Worm (Caenorhabditis elegans) whole organism, L2 larva: Measurements from ENCODE around the gene dgtr-1.

Experiments used
- F13H6.1 ChIP-seq: sonication (generic microtip); optimal IDR thresholded peaks from 2 replicates; lab custom pipeline; 2016; ENCODE audit warnings: missing genetic modification characterization, missing compliant biosample characterization
- R02D3.7 ChIP-seq: fragments of 150-350 bp; optimal IDR thresholded peaks from 2 replicates; lab custom pipeline; 2014; ENCODE audit warnings: missing biosample characterization, missing genetic modification characterization
- Y55F3AM.14 ChIP-seq: fragments of 200-800 bp; sonication (Bioruptor generic); optimal IDR thresholded peaks from 2 replicates; lab custom pipeline; 2018; ENCODE audit warnings: mild to moderate bottlenecking, missing genetic modification characterization, missing compliant biosample characterization
- aly-2 ChIP-seq: fragments of 150-350 bp; optimal IDR thresholded peaks from 2 replicates; lab custom pipeline; 2014; ENCODE audit warnings: missing biosample characterization, missing genetic modification characterization
- ama-1 ChIP-seq: fragments of 150-350 bp; optimal IDR thresholded peaks from 2 replicates; lab custom pipeline; 2018; ENCODE audit warnings: inconsistent platforms
- ceh-16 ChIP-seq: fragments of 150-350 bp; optimal IDR thresholded peaks from 2 replicates; lab custom pipeline; 2014; ENCODE audit warnings: missing biosample characterization, missing genetic modification characterization
- ceh-82 ChIP-seq: fragments of 150-350 bp; optimal IDR thresholded peaks from 2 replicates; lab custom pipeline; 2014; ENCODE audit warnings: missing biosample characterization, missing genetic modification characterization
- crh-2 ChIP-seq: sonication (generic microtip); optimal IDR thresholded peaks from 2 replicates; lab custom pipeline; 2017; ENCODE audit warnings: missing biosample characterization, missing genetic modification characterization
- dmd-4 ChIP-seq: sonication (generic microtip); optimal IDR thresholded peaks from 2 replicates; lab custom pipeline; 2017; ENCODE audit warnings: missing biosample characterization, missing genetic modification characterization
- elt-1 ChIP-seq: fragments of 150-350 bp; optimal IDR thresholded peaks from 2 replicates; lab custom pipeline; 2014; ENCODE audit warnings: missing biosample characterization, missing genetic modification characterization
- elt-3 ChIP-seq: sonication (generic microtip); optimal IDR thresholded peaks from 2 replicates; lab custom pipeline; 2017; ENCODE audit warnings: missing biosample characterization, missing genetic modification characterization
- fos-1 ChIP-seq: fragments of 150-350 bp; optimal IDR thresholded peaks from 2 replicates; lab custom pipeline; 2014; ENCODE audit warnings: missing biosample characterization, missing genetic modification characterization
- gmeb-1 ChIP-seq: fragments of 150-350 bp; optimal IDR thresholded peaks from 2 replicates; lab custom pipeline; 2014; ENCODE audit warnings: missing biosample characterization, missing genetic modification characterization
- lin-11 ChIP-seq: fragments of 150-350 bp; sonication (generic microtip); optimal IDR thresholded peaks from 2 replicates; lab custom pipeline; 2014; ENCODE audit warnings: missing biosample characterization, missing genetic modification characterization, inconsistent platforms, mixed read lengths
- mab-5 ChIP-seq: fragments of 150-350 bp; optimal IDR thresholded peaks from 2 replicates; lab custom pipeline; 2014; ENCODE audit warnings: missing biosample characterization, missing genetic modification characterization
- mdl-1 ChIP-seq, 2 experiments: fragments of 150-350 bp in 1 of 2; sonication (generic microtip) in 1 of 2; optimal IDR thresholded peaks; 2 replicates each; lab custom pipeline; 2017; ENCODE audit warnings: missing biosample characterization in 2 of 2, missing genetic modification characterization in 2 of 2
- nhr-10 ChIP-seq: sonication (generic microtip); optimal IDR thresholded peaks from 2 replicates; lab custom pipeline; 2017; ENCODE audit warnings: missing biosample characterization, missing genetic modification characterization
- nhr-11 ChIP-seq: fragments of 150-350 bp; optimal IDR thresholded peaks from 2 replicates; lab custom pipeline; 2014; ENCODE audit warnings: missing biosample characterization, missing genetic modification characterization
- nhr-129 ChIP-seq: fragments of 150-350 bp; optimal IDR thresholded peaks from 2 replicates; lab custom pipeline; 2014; ENCODE audit warnings: missing biosample characterization, missing genetic modification characterization
- nhr-21 ChIP-seq: fragments of 150-350 bp; optimal IDR thresholded peaks from 2 replicates; lab custom pipeline; 2014; ENCODE audit warnings: missing biosample characterization, missing genetic modification characterization
- nhr-237 ChIP-seq: fragments of 150-350 bp; optimal IDR thresholded peaks from 2 replicates; lab custom pipeline; 2014; ENCODE audit warnings: missing biosample characterization, missing genetic modification characterization
- nhr-25 ChIP-seq: fragments of 150-350 bp; sonication (generic microtip); optimal IDR thresholded peaks from 3 replicates; lab custom pipeline; 2014; ENCODE audit warnings: missing biosample characterization, missing genetic modification characterization
- nhr-6 ChIP-seq: fragments of 150-350 bp; optimal IDR thresholded peaks from 2 replicates; lab custom pipeline; 2014; ENCODE audit warnings: missing biosample characterization, missing genetic modification characterization
- peb-1 ChIP-seq: fragments of 150-350 bp; optimal IDR thresholded peaks from 2 replicates; lab custom pipeline; 2014; ENCODE audit warnings: missing biosample characterization, missing genetic modification characterization
- sem-4 ChIP-seq: fragments of 150-350 bp; optimal IDR thresholded peaks from 2 replicates; lab custom pipeline; 2014; ENCODE audit warnings: missing biosample characterization, missing genetic modification reagents, missing genetic modification characterization
- skn-1 ChIP-seq: sonication (generic microtip); optimal IDR thresholded peaks from 2 replicates; lab custom pipeline; 2017; ENCODE audit warnings: missing biosample characterization, missing genetic modification characterization
- sma-3 ChIP-seq: sonication (generic microtip); optimal IDR thresholded peaks from 2 replicates; lab custom pipeline; 2016; ENCODE audit warnings: missing genetic modification reagents, missing genetic modification characterization, missing compliant biosample characterization
- sma-9 ChIP-seq, 2 experiments: fragments of 150-350 bp in 1 of 2; sonication (generic microtip) in 1 of 2; optimal IDR thresholded peaks; 2 replicates each; lab custom pipeline; 2014 to 2016; ENCODE audit warnings: missing genetic modification characterization in 2 of 2, mild to moderate bottlenecking in 1 of 2, missing biosample characterization in 1 of 2, missing compliant biosample characterization in 1 of 2, missing genetic modification reagents in 1 of 2, moderate library complexity in 1 of 2
- snpc-4 ChIP-seq: fragments of 150-350 bp; optimal IDR thresholded peaks from 2 replicates; lab custom pipeline; 2014; ENCODE audit warnings: missing biosample characterization, missing genetic modification characterization
- unc-55 ChIP-seq: fragments of 150-350 bp; sonication (generic microtip); optimal IDR thresholded peaks from 3 replicates; lab custom pipeline; 2014; ENCODE audit warnings: missing biosample characterization, missing genetic modification reagents, missing genetic modification characterization
- unc-62 ChIP-seq: fragments of 150-350 bp; optimal IDR thresholded peaks from 2 replicates; lab custom pipeline; 2014; ENCODE audit warnings: missing biosample characterization, missing genetic modification reagents, missing genetic modification characterization
- zag-1 ChIP-seq: fragments of 150-350 bp; optimal IDR thresholded peaks from 2 replicates; lab custom pipeline; 2014; ENCODE audit warnings: missing biosample characterization, missing genetic modification characterization
- ztf-11 ChIP-seq: sonication (generic microtip); optimal IDR thresholded peaks from 2 replicates; lab custom pipeline; 2017; ENCODE audit warnings: missing biosample characterization, missing genetic modification characterization

Gene dgtr-1

DNA sequence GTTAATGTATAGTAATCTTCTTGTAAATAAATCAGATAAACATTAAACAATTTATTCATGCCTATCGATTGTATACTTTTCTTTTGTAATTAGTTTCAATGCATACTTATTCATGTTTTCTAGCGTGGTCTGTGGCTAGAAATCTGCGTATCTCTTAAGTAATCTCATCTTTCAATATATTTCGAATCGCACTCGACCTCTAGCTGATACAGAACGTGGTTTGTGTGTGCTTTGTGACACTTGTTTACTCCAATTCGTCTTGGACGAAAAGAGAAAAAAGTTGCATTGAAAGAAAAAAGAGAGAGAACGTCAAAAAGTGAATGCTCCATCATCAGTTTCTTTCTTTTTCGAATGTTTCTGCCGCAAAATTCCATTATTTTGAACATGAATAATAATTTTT is 1.5 kb downstream of the dgtr-1 start:
- TF ChIP-seq nhr-129 (tag; lab: Kevin White, UChicago) (peak; percentile 2), elt-1 (tag; lab: Kevin White, UChicago) (no peak), Y55F3AM.14 (GFP tag; lab: Kevin White, UChicago) (no peak)

ce11 chrV:6498903-6499302 is 2.0 kb downstream of the dgtr-1 start, which contains the start of gene W01A11.1:
TSS of gene W01A11.1 (plus strand) at chrV:6499224.
- TF ChIP-seq nhr-10 (tag; lab: Kevin White, UChicago): no peak

DNA sequence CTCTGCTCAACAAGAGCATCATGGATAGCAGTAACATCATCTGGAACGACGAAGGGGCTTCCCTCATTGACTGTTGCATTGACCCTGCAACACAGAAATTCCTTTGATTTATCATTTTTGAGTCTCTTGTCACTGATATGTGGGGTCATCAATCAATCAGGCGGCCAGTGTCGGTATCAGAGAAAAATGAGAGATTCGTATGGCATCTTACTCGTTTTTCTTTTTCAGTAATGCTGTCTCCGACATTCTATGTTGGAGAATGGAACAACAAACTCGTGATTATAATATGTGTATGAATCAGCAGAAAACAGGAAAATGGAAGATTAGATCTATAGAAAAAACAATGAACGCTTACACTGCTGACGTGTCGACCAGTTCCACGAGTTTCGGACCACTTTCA is 6.2 kb downstream of the dgtr-1 start:
- peak; percentile 56 for TF ChIP-seq nhr-25 (tag; lab: Kevin White, UChicago)
- no peak for TF ChIP-seq sma-3 (GFP tag; lab: Kevin White, UChicago)
- TF ChIP-seq fos-1 (tag; lab: Kevin White, UChicago): peak; percentile 6
- TF ChIP-seq gmeb-1 (tag; lab: Kevin White, UChicago): peak; percentile 9
- TF ChIP-seq sma-9 (GFP tag; optimal IDR thresholded peaks at IDR 0.05; lab: Kevin White, UChicago): peak; percentile 42
- TF ChIP-seq sma-9 (tag; optimal IDR thresholded peaks at IDR 0.05; lab: Kevin White, UChicago): no peak
- TF ChIP-seq crh-2 (tag; lab: Kevin White, UChicago): peak; percentile 12
- TF ChIP-seq nhr-11: no peak
- peak; percentile 43 for TF ChIP-seq nhr-129 (tag; lab: Kevin White, UChicago)
- peak; percentile 35 for TF ChIP-seq mab-5 (tag; lab: Kevin White, UChicago)
- no peak for TF ChIP-seq ztf-11 (tag; lab: Kevin White, UChicago)

DNA sequence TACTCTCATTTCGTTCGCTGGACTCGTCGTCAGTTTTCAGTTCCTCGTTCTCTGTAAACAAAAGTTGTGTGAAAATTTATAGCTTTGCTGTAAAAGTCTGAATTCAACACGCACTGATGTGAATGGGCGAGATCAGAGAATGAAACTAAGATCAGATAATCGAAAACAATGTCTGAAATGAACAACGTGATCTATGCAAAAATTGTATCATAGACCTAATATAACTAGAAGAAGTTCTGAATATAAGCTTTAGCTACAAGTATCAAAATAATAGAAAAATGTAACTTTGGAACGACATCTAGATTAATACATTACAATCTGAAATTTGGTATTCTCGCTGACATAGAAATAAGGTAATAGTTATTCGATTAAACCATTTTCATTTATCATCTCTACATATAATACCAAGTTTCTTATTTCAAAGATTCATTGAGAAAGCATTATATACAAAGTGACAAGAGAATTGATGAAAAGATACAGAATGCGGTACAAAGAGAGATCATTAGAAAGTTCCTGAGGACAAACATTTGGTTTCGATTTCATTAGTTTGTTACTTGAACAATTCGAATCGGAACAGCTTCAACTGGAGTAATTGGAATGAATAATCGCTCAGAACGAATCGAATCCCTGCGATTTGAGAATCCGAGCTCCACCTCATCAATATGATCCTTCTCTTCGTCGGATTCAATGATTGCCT is 7.4 kb downstream of the dgtr-1 start, which contains the start of gene moc-2:
moc-2 (minus strand) TSS at position 51 of the 697 bp plus-strand sequence.
- TF ChIP-seq crh-2 (tag; lab: Kevin White, UChicago) (no peak), elt-3 (tag; lab: Kevin White, UChicago) (no peak), ceh-16 (tag; lab: Kevin White, UChicago) (no peak)

DNA sequence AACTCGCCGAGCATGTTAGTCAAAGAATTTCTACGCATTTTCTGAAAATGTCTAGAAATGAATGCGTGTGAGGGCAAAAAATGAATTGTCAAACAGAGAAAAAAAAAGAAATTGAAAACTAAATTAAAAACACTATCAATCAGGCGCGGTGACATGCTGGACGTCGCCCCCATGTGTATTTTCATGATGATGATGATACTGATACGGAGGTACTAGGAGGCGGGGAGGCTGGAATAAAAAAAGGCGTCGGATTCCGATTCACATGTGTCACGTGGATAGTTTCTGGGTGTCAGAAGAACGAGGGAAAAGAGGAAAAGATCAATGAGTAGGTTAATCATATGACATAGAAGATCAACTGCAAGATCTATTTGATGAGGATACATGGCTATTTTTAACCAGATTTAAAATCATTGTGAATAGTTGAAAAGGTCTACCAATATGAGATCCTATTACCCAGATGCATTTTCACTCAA is 8.5 kb downstream of the dgtr-1 start, which contains the start of gene W01A11.7:
W01A11.7 (minus strand) TSS at position 51 of the 473 bp plus-strand sequence.
- TF ChIP-seq unc-55 (no peak), zag-1 (tag; lab: Kevin White, UChicago) (no peak), nhr-129 (tag; lab: Kevin White, UChicago) (peak; percentile 34), mdl-1 (tag; optimal IDR thresholded peaks at IDR 0.05; lab: Kevin White, UChicago) (no peak), gmeb-1 (tag; lab: Kevin White, UChicago) (peak; percentile 34), skn-1 (tag; lab: Kevin White, UChicago) (no peak), dmd-4 (tag; lab: Kevin White, UChicago) (no peak), F13H6.1 (tag; lab: Kevin White, UChicago) (no peak), mab-5 (tag; lab: Kevin White, UChicago) (no peak), nhr-21 (peak; percentile 18), nhr-6 (tag; lab: Kevin White, UChicago) (no peak), sem-4 (tag; lab: Kevin White, UChicago) (no peak), ceh-82 (tag; lab: Kevin White, UChicago) (no peak), nhr-25 (tag; lab: Kevin White, UChicago) (peak; percentile 48), aly-2 (tag; lab: Kevin White, UChicago) (no peak), ama-1 (lab: Kevin White, UChicago) (no peak), unc-62 (no peak), lin-11 (tag; lab: Kevin White, UChicago) (no peak), nhr-237 (tag; lab: Kevin White, UChicago) (no peak), sma-3 (GFP tag; lab: Kevin White, UChicago) (peak; percentile 78), snpc-4 (tag; lab: Kevin White, UChicago) (no peak), R02D3.7 (no peak), crh-2 (tag; lab: Kevin White, UChicago) (no peak), sma-9 (GFP tag; optimal IDR thresholded peaks at IDR 0.05; lab: Kevin White, UChicago) (peak; percentile 47), sma-9 (tag; optimal IDR thresholded peaks at IDR 0.05; lab: Kevin White, UChicago) (no peak), peb-1 (tag; lab: Kevin White, UChicago) (no peak)
